Fruit fly (Drosophila melanogaster): ENCODE data around the gene FoxK.

DNA sequence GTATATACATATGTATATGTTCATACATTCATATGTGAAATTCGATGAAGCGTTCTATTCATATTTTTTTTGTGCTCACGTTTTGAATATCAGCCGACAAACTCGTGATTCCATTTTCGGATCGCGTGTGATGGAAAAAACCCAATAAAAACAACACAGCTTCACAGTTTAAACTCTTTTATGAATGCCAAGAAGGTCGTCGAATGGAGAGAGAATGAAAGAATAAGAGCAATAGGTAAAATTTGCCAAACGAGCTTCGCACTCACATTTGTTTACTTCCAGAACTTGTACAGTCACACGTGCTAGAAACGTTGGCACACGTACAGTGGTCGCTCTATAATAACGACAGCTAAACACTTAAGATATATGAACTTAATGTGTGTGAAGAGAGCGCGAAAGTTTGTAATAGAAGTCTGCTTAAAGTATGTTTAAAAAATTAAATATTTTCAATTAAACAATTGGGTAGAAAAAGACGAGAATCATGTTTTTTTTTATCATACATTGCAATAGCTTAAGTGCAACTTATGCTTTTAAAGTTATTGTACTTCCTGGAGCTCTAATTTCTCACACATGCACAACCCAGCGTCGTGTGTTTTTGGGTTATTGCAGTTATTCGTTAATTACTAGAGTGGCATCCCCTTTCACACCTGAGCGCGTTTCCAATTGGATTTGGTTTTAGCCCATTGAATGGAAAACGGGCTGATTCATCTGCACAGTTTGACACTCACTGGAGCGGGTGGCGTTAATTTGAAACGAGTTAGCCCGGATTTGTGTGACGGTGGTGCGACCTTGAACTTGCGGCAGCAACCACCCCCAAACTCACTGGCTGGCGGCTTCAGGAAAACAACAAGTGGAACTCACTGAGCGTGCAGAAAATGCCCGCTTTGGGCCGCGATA lies 5.3 kb upstream of the FoxK start:
- TF ChIP-seq CG14655 (GFP tag; optimal IDR thresholded peaks at IDR 0.05), result no peak
- no peak for TF ChIP-seq CG4496 (GFP tag; IDR thresholded peaks at IDR 0.05)
- no peak for TF ChIP-seq gl (tag; optimal IDR thresholded peaks at IDR 0.05)
- no peak for TF ChIP-seq CG8301 (tag; optimal IDR thresholded peaks at IDR 0.05)
- TF ChIP-seq EcR (GFP tag; optimal IDR thresholded peaks at IDR 0.05), result no peak
- no peak for TF ChIP-seq CG34367 (tag; optimal IDR thresholded peaks at IDR 0.05)
- TF ChIP-seq CG17806 (tag; optimal IDR thresholded peaks at IDR 0.05), result no peak
- no peak for TF ChIP-seq CG8159 (tag; optimal IDR thresholded peaks at IDR 0.05)
- no peak for TF ChIP-seq CG32121 (GFP tag; IDR thresholded peaks at IDR 0.05)
- no peak for TF ChIP-seq CG9948 (tag; optimal IDR thresholded peaks at IDR 0.05)

All from whole organism, pupa.